Fruit fly (Drosophila melanogaster) whole organism, embryonic: Measurements from ENCODE around the gene Rpn2.

Experiments used
- CG10267 ChIP-seq: fragments of 200-800 bp; sonication (Bioruptor generic); optimal IDR thresholded peaks from 2 replicates; lab custom pipeline; 2018; ENCODE audit warnings: missing biosample characterization, mild to moderate bottlenecking, missing genetic modification characterization, moderate library complexity
- CG10565 ChIP-seq: fragments of 200-800 bp; sonication (Bioruptor generic); optimal IDR thresholded peaks from 3 replicates; lab custom pipeline; 2016; ENCODE audit warnings: missing biosample characterization, mild to moderate bottlenecking, missing genetic modification characterization
- CG12155 ChIP-seq: fragments of 200-800 bp; sonication (Bioruptor generic); optimal IDR thresholded peaks from 3 replicates; lab custom pipeline; 2016; ENCODE audit warnings: missing biosample characterization, missing genetic modification characterization
- CG12391 ChIP-seq: fragments of 200-800 bp; sonication (Bioruptor generic); optimal IDR thresholded peaks from 3 replicates; lab custom pipeline; 2018; ENCODE audit warnings: missing biosample characterization, mild to moderate bottlenecking, missing genetic modification characterization, moderate library complexity
- CG12659 ChIP-seq: fragments of 200-800 bp; sonication (Bioruptor generic); optimal IDR thresholded peaks from 3 replicates; lab custom pipeline; 2017; ENCODE audit warnings: mild to moderate bottlenecking, missing biosample characterization, missing genetic modification reagents, missing genetic modification characterization
- CG13894 ChIP-seq: fragments of 200-800 bp; sonication (Bioruptor generic); optimal IDR thresholded peaks from 3 replicates; lab custom pipeline; 2018; ENCODE audit warnings: missing biosample characterization, mild to moderate bottlenecking, missing genetic modification characterization, moderate library complexity
- CG14441 ChIP-seq: fragments of 200-800 bp; sonication (Bioruptor generic); IDR thresholded peaks from 2 replicates; pipeline ENCODE4 v1.3.6; 2022; ENCODE audit warnings: missing biosample characterization, missing genetic modification characterization
- CG14667 ChIP-seq: fragments of 200-800 bp; sonication (Bioruptor generic); IDR thresholded peaks from 2 replicates; pipeline ENCODE4 v1.3.6; 2022; ENCODE audit warnings: missing biosample characterization, missing genetic modification characterization
- CG15514 ChIP-seq: fragments of 200-800 bp; sonication (Bioruptor generic); optimal IDR thresholded peaks from 3 replicates; lab custom pipeline; 2017; ENCODE audit warnings: missing biosample characterization, missing genetic modification characterization, mild to moderate bottlenecking, moderate library complexity, missing genetic modification reagents
- CG1602 ChIP-seq: fragments of 200-800 bp; sonication (Bioruptor generic); optimal IDR thresholded peaks from 3 replicates; lab custom pipeline; 2016; ENCODE audit warnings: missing biosample characterization, missing genetic modification characterization
- CG16813 ChIP-seq: fragments of 200-800 bp; sonication (Bioruptor generic); IDR thresholded peaks from 3 replicates; pipeline ENCODE4 v1.3.6; 2022; ENCODE audit warnings: missing biosample characterization, missing genetic modification characterization; ENCODE audit not compliant: partially characterized antibody
- CG17912 ChIP-seq: fragments of 200-800 bp; sonication (Bioruptor generic); optimal IDR thresholded peaks from 2 replicates; lab custom pipeline; 2018; ENCODE audit warnings: missing biosample characterization, mild to moderate bottlenecking, missing genetic modification characterization
- CG3065 ChIP-seq: fragments of 200-800 bp; sonication (Bioruptor generic); optimal IDR thresholded peaks from 2 replicates; lab custom pipeline; 2016; ENCODE audit warnings: missing biosample characterization, missing genetic modification characterization
- CG33213 ChIP-seq: fragments of 200-800 bp; sonication (Bioruptor generic); optimal IDR thresholded peaks from 3 replicates; lab custom pipeline; 2016; ENCODE audit warnings: missing biosample characterization, missing genetic modification characterization
- CG3838 ChIP-seq: fragments of 200-800 bp; sonication (Bioruptor generic); optimal IDR thresholded peaks from 3 replicates; lab custom pipeline; 2016; ENCODE audit warnings: missing biosample characterization, missing genetic modification characterization
- CG4328 ChIP-seq: fragments of 200-800 bp; sonication (Bioruptor generic); optimal IDR thresholded peaks from 3 replicates; lab custom pipeline; 2017; ENCODE audit warnings: missing biosample characterization, missing genetic modification reagents, missing genetic modification characterization
- CG43689 ChIP-seq: fragments of 200-800 bp; sonication (Bioruptor generic); IDR thresholded peaks from 2 replicates; pipeline ENCODE4 v1.3.6; 2022; ENCODE audit warnings: missing biosample characterization, missing genetic modification characterization
- CG5180 ChIP-seq: fragments of 200-800 bp; sonication (Bioruptor generic); optimal IDR thresholded peaks from 3 replicates; lab custom pipeline; 2017; ENCODE audit warnings: missing biosample characterization, missing genetic modification characterization, mild to moderate bottlenecking, moderate library complexity, missing genetic modification reagents
- CG7745 ChIP-seq: fragments of 200-800 bp; sonication (Bioruptor generic); optimal IDR thresholded peaks from 2 replicates; lab custom pipeline; 2018; ENCODE audit warnings: missing biosample characterization, mild to moderate bottlenecking, missing genetic modification characterization, moderate library complexity
- CG8281 ChIP-seq: fragments of 200-800 bp; sonication (Bioruptor generic); optimal IDR thresholded peaks from 2 replicates; lab custom pipeline; 2018; ENCODE audit warnings: missing biosample characterization, mild to moderate bottlenecking, missing genetic modification characterization, moderate library complexity
- CG8478 ChIP-seq: fragments of >200 bp; optimal IDR thresholded peaks from 2 replicates; lab custom pipeline; 2018
- CG9932 ChIP-seq: fragments of 200-800 bp; sonication (Bioruptor generic); IDR thresholded peaks from 2 replicates; pipeline ENCODE4 v1.3.6; 2022; ENCODE audit warnings: missing biosample characterization, missing genetic modification characterization
- Dek ChIP-seq: fragments of 200-800 bp; sonication (Bioruptor generic); optimal IDR thresholded peaks from 3 replicates; lab custom pipeline; 2019; ENCODE audit warnings: missing biosample characterization, mild to moderate bottlenecking, missing genetic modification characterization, moderate library complexity
- HHEX ChIP-seq: fragments of 200-800 bp; sonication (Bioruptor generic); optimal IDR thresholded peaks from 3 replicates; lab custom pipeline; 2017; ENCODE audit warnings: missing biosample characterization, mild to moderate bottlenecking, missing genetic modification characterization, missing genetic modification reagents
- HLH4C ChIP-seq: fragments of 200-800 bp; sonication (Bioruptor generic); IDR thresholded peaks from 3 replicates; pipeline ENCODE4 v1.3.6; 2022; ENCODE audit warnings: missing biosample characterization, missing genetic modification characterization; ENCODE audit not compliant: partially characterized antibody
- NK7.1 ChIP-seq: fragments of 200-800 bp; sonication (Bioruptor generic); optimal IDR thresholded peaks from 3 replicates; lab custom pipeline; 2016; ENCODE audit warnings: missing biosample characterization, missing genetic modification characterization
- Ssrp ChIP-seq: fragments of 200-800 bp; sonication (Bioruptor generic); optimal IDR thresholded peaks from 2 replicates; lab custom pipeline; 2018; ENCODE audit warnings: missing biosample characterization, mild to moderate bottlenecking, missing genetic modification characterization, moderate library complexity
- YL-1 ChIP-seq: fragments of 200-800 bp; sonication (Bioruptor generic); optimal IDR thresholded peaks from 3 replicates; lab custom pipeline; 2017; ENCODE audit warnings: missing biosample characterization, mild to moderate bottlenecking, missing genetic modification characterization
- az2 ChIP-seq: fragments of 200-800 bp; sonication (Bioruptor generic); optimal IDR thresholded peaks from 3 replicates; lab custom pipeline; 2016; ENCODE audit warnings: missing biosample characterization, missing genetic modification characterization
- bcd ChIP-seq: fragments of 200-800 bp; sonication (Bioruptor generic); optimal IDR thresholded peaks from 2 replicates; lab custom pipeline; 2017; ENCODE audit warnings: missing biosample characterization, mild to moderate bottlenecking, missing genetic modification characterization
- caup ChIP-seq: fragments of 200-800 bp; sonication (Bioruptor generic); optimal IDR thresholded peaks from 3 replicates; lab custom pipeline; 2017; ENCODE audit warnings: missing biosample characterization, mild to moderate bottlenecking, missing genetic modification characterization, moderate library complexity; ENCODE audit not compliant: severe bottlenecking
- chinmo ChIP-seq: fragments of 200-800 bp; sonication (Bioruptor generic); IDR thresholded peaks from 4 replicates; pipeline ENCODE4 v1.3.6; 2022; ENCODE audit warnings: missing biosample characterization, missing genetic modification characterization; ENCODE audit not compliant: partially characterized antibody
- fd3F ChIP-seq: fragments of 200-800 bp; sonication (Bioruptor generic); optimal IDR thresholded peaks from 2 replicates; lab custom pipeline; 2018; ENCODE audit warnings: missing biosample characterization, mild to moderate bottlenecking, missing genetic modification characterization, moderate library complexity
- fd64A ChIP-seq: fragments of 200-800 bp; sonication (Bioruptor generic); optimal IDR thresholded peaks from 3 replicates; lab custom pipeline; 2018; ENCODE audit warnings: missing biosample characterization, mild to moderate bottlenecking, missing genetic modification characterization
- gem ChIP-seq: fragments of 200-800 bp; sonication (Bioruptor generic); optimal IDR thresholded peaks from 2 replicates; lab custom pipeline; 2019; ENCODE audit warnings: missing biosample characterization, mild to moderate bottlenecking, missing genetic modification characterization, moderate library complexity
- grau ChIP-seq: fragments of 200-800 bp; optimal IDR thresholded peaks from 3 replicates; lab custom pipeline; 2019; ENCODE audit warnings: missing biosample characterization, mild to moderate bottlenecking, missing genetic modification characterization, moderate library complexity
- hb ChIP-seq: fragments of 200-800 bp; sonication (Bioruptor generic); IDR thresholded peaks from 3 replicates; pipeline ENCODE4 v1.3.6; 2022; ENCODE audit warnings: missing biosample characterization, missing genetic modification characterization; ENCODE audit not compliant: partially characterized antibody
- hkb ChIP-seq, 2 experiments: fragments of 200-800 bp in 1 of 2; fragments of >200 bp in 1 of 2; sonication (Bioruptor generic) in 1 of 2; IDR thresholded peaks in 1 of 2; optimal IDR thresholded peaks in 1 of 2; 2 replicates each; pipeline versions ENCODE4 v1.3.6 to Lab custom; 2017 to 2022; ENCODE audit warnings: missing biosample characterization in 1 of 2, missing genetic modification characterization in 1 of 2
- kni ChIP-seq: fragments of 200-800 bp; sonication (Bioruptor generic); optimal IDR thresholded peaks from 3 replicates; lab custom pipeline; 2017; ENCODE audit warnings: mild to moderate bottlenecking, missing biosample characterization, missing genetic modification reagents, missing genetic modification characterization
- lab ChIP-seq: fragments of 200-800 bp; sonication (Bioruptor generic); optimal IDR thresholded peaks from 3 replicates; lab custom pipeline; 2017; ENCODE audit warnings: missing biosample characterization, missing genetic modification characterization, mild to moderate bottlenecking, moderate library complexity, missing genetic modification reagents
- lov ChIP-seq, 2 experiments: fragments of 200-800 bp in 1 of 2; fragments of >200 bp in 1 of 2; sonication (Bioruptor generic) in 1 of 2; IDR thresholded peaks in 1 of 2; optimal IDR thresholded peaks in 1 of 2; 2 replicates in 1 of 2; 3 replicates in 1 of 2; pipeline versions ENCODE4 v1.3.6 to Lab custom; 2017 to 2022; ENCODE audit warnings: missing biosample characterization in 1 of 2, missing genetic modification characterization in 1 of 2
- luna ChIP-seq: fragments of 200-800 bp; sonication (Bioruptor generic); optimal IDR thresholded peaks from 2 replicates; lab custom pipeline; 2016; ENCODE audit warnings: missing biosample characterization, missing genetic modification characterization
- odd ChIP-seq: fragments of 200-800 bp; sonication (Bioruptor generic); optimal IDR thresholded peaks from 2 replicates; lab custom pipeline; 2017; ENCODE audit warnings: missing biosample characterization, mild to moderate bottlenecking, missing genetic modification characterization
- run ChIP-seq: fragments of 200-800 bp; sonication (Bioruptor generic); optimal IDR thresholded peaks from 3 replicates; lab custom pipeline; 2018; ENCODE audit warnings: missing biosample characterization, mild to moderate bottlenecking, missing genetic modification characterization
- slbo ChIP-seq: fragments of 200-800 bp; sonication (Bioruptor generic); IDR thresholded peaks from 2 replicates; pipeline ENCODE4 v1.3.6; 2022; ENCODE audit warnings: missing biosample characterization, missing genetic modification characterization
- sug ChIP-seq: fragments of 200-800 bp; optimal IDR thresholded peaks from 2 replicates; lab custom pipeline; 2019; ENCODE audit warnings: missing biosample characterization, mild to moderate bottlenecking, missing genetic modification characterization, moderate library complexity
- tna ChIP-seq: fragments of 200-800 bp; sonication (Bioruptor generic); IDR thresholded peaks from 2 replicates; pipeline ENCODE4 v1.3.6; 2022; ENCODE audit warnings: missing biosample characterization, missing genetic modification characterization; ENCODE audit not compliant: partially characterized antibody

Gene Rpn2

dm6 chr3R:29130902-29131621 is 22.3 kb upstream of the Rpn2 start, which contains the start of the genes dgt6 and Vha100-1 (continued):
- TF ChIP-seq gem (tag; lab: Kevin White, UChicago) (no peak), odd (no peak), run (tag; lab: Kevin White, UChicago) (no peak), kni (no peak), CG12155 (GFP tag; lab: Kevin White, UChicago) (peak; percentile 24), CG3065 (GFP tag; lab: Kevin White, UChicago) (no peak), CG8478 (lab: Kevin White, UChicago) (no peak), CG3838 (GFP tag; lab: Kevin White, UChicago) (no peak), CG33213 (GFP tag; lab: Kevin White, UChicago) (no peak), fd64A (GFP tag; lab: Kevin White, UChicago) (no peak), Ssrp (tag; lab: Kevin White, UChicago) (no peak), CG12391 (tag; lab: Kevin White, UChicago) (peak; percentile 62), grau (no peak), CG10267 (tag; lab: Kevin White, UChicago) (peak; percentile 86), hb (no peak), CG7745 (tag; lab: Kevin White, UChicago) (no peak), chinmo (GFP tag; lab: Robert Waterston, UW) (no peak), bcd (no peak), caup (GFP tag; lab: Kevin White, UChicago) (no peak), CG4328 (GFP tag; lab: Kevin White, UChicago) (no peak), Dek (no peak), az2 (no peak), CG16813 (GFP tag; lab: Robert Waterston, UW) (no peak), CG5180 (GFP tag; lab: Kevin White, UChicago) (no peak), HHEX (GFP tag; lab: Kevin White, UChicago) (no peak), lab (peak; percentile 26), luna (GFP tag; lab: Kevin White, UChicago) (no peak), slbo (GFP tag; lab: Robert Waterston, UW) (no peak), sug (tag; lab: Kevin White, UChicago) (peak; percentile 60), NK7.1 (GFP tag; lab: Kevin White, UChicago) (no peak), CG8281 (tag; lab: Kevin White, UChicago) (no peak), HLH4C (GFP tag; lab: Robert Waterston, UW) (no peak), lov (optimal IDR thresholded peaks at IDR 0.05; lab: Kevin White, UChicago) (no peak), lov (GFP tag; IDR thresholded peaks at IDR 0.05; lab: Robert Waterston, UW) (0 out of 3 replicates have a peak, but pooled peaks have one; percentile 11), YL-1 (peak; percentile 39), fd3F (no peak), hkb (optimal IDR thresholded peaks at IDR 0.05; lab: Kevin White, UChicago) (no peak), hkb (GFP tag; IDR thresholded peaks at IDR 0.05; lab: Robert Waterston, UW) (no peak), CG10565 (GFP tag; lab: Kevin White, UChicago) (no peak), CG14667 (no peak), CG17912 (GFP tag; lab: Kevin White, UChicago) (no peak), tna (GFP tag; lab: Robert Waterston, UW) (no peak), CG9932 (GFP tag; lab: Robert Waterston, UW) (0 out of 2 replicates have a peak, but pooled peaks have one; percentile 21), CG1602 (GFP tag; lab: Kevin White, UChicago) (no peak), CG12659 (GFP tag; lab: Kevin White, UChicago) (peak; percentile 49), CG15514 (GFP tag; lab: Kevin White, UChicago) (peak; percentile 62), CG43689 (GFP tag; lab: Robert Waterston, UW) (no peak), CG13894 (no peak), CG14441 (GFP tag; lab: Robert Waterston, UW) (no peak)
